Fruit fly (Drosophila melanogaster): ENCODE data around the gene CG43965.

The CG43965 gene

dm6 chr3L:8675545-8676084, 50.0 kb downstream of the CG43965 start, which contains the start of gene hry (continued):
- no peak for TF ChIP-seq h (optimal IDR thresholded peaks at IDR 0.05)
- TF ChIP-seq lov (optimal IDR thresholded peaks at IDR 0.05), result no peak
- TF ChIP-seq lov (GFP tag; IDR thresholded peaks at IDR 0.05), result 0 out of 3 replicates have a peak, but pooled peaks have one; percentile 13
- no peak for TF ChIP-seq luna (GFP tag; optimal IDR thresholded peaks at IDR 0.05)
- TF ChIP-seq H2.0 (GFP tag; IDR thresholded peaks at IDR 0.05), result no peak
- no peak for TF ChIP-seq CG9932 (GFP tag; IDR thresholded peaks at IDR 0.05)
- no peak for TF ChIP-seq slou (GFP tag; optimal IDR thresholded peaks at IDR 0.05)
- TF ChIP-seq CG17568 (GFP tag; optimal IDR thresholded peaks at IDR 0.05), result peak; percentile 48
- peak in 1 of 2 experiments; percentile 40 for TF ChIP-seq Trl (optimal IDR thresholded peaks at IDR 0.05)
- TF ChIP-seq Trl (GFP tag; optimal IDR thresholded peaks at IDR 0.05), result no peak
- peak; percentile 84 for TF ChIP-seq Med (GFP tag)
- TF ChIP-seq CG31441 (GFP tag; IDR thresholded peaks at IDR 0.05), result no peak; the same call in 1 of the 2 replicates
- TF ChIP-seq Dip3 (GFP tag; optimal IDR thresholded peaks at IDR 0.05), result no peak
- TF ChIP-seq CG15601 (tag; optimal IDR thresholded peaks at IDR 0.05), result peak; percentile 61
- peak; percentile 17; the same call in 1 of the 3 replicates for TF ChIP-seq CG17361 (GFP tag; IDR thresholded peaks at IDR 0.05)
- TF ChIP-seq cg (GFP tag; optimal IDR thresholded peaks at IDR 0.05), result peak; percentile 96
- peak; percentile 52; the same call in 1 of the 3 replicates for TF ChIP-seq CG11456 (GFP tag; IDR thresholded peaks at IDR 0.05)
- no peak for TF ChIP-seq CG17186 (GFP tag; optimal IDR thresholded peaks at IDR 0.05)
- TF ChIP-seq CG10321 (GFP tag; IDR thresholded peaks at IDR 0.05), result peak; percentile 20; the same call in 1 of the 2 replicates
- TF ChIP-seq crol (GFP tag; IDR thresholded peaks at IDR 0.05), result peak; percentile 67
- peak; percentile 45 for TF ChIP-seq tup (GFP tag; optimal IDR thresholded peaks at IDR 0.05)
- peak; percentile 51 for TF ChIP-seq CG11723 (GFP tag; optimal IDR thresholded peaks at IDR 0.05)
- TF ChIP-seq CG31365 (tag; optimal IDR thresholded peaks at IDR 0.05), result peak; percentile 1
- TF ChIP-seq CG5245 (GFP tag; optimal IDR thresholded peaks at IDR 0.05), result peak; percentile 92
- TF ChIP-seq CG4854 (GFP tag; optimal IDR thresholded peaks at IDR 0.05), result no peak
- no peak for TF ChIP-seq crp (GFP tag; optimal IDR thresholded peaks at IDR 0.05)
- TF ChIP-seq CG6765 (GFP tag; optimal IDR thresholded peaks at IDR 0.05), result no peak
- TF ChIP-seq p53 (GFP tag; optimal IDR thresholded peaks at IDR 0.05), result no peak
- TF ChIP-seq CG12659 (GFP tag; optimal IDR thresholded peaks at IDR 0.05), result peak; percentile 1
- peak; percentile 46; the same call in 1 of the 4 replicates for TF ChIP-seq Dll (GFP tag; IDR thresholded peaks at IDR 0.05; ENCODE audit: partially characterized antibody)
- TF ChIP-seq Stat92E (GFP tag; optimal IDR thresholded peaks at IDR 0.05), result peak in 1 of 3 experiments; percentile 73
- peak; percentile 49 for TF ChIP-seq CG17385 (GFP tag; optimal IDR thresholded peaks at IDR 0.05)
- no peak for TF ChIP-seq tx (GFP tag; optimal IDR thresholded peaks at IDR 0.05)
- peak; percentile 69 for TF ChIP-seq chm (GFP tag; IDR thresholded peaks at IDR 0.05)
- TF ChIP-seq fd102C (GFP tag; optimal IDR thresholded peaks at IDR 0.05), result peak; percentile 66
- TF ChIP-seq eyg (GFP tag; optimal IDR thresholded peaks at IDR 0.05), result no peak
- peak; percentile 19 for TF ChIP-seq CrebB (tag; optimal IDR thresholded peaks at IDR 0.05)
- TF ChIP-seq wdn (GFP tag; IDR thresholded peaks at IDR 0.05), result no peak
- peak; percentile 11 for TF ChIP-seq CG6683 (GFP tag; optimal IDR thresholded peaks at IDR 0.05)
- peak; percentile 66 for TF ChIP-seq CG2712 (tag; optimal IDR thresholded peaks at IDR 0.05)
- no peak for TF ChIP-seq CTCF (GFP tag; optimal IDR thresholded peaks at IDR 0.05)
- TF ChIP-seq schlank (tag; optimal IDR thresholded peaks at IDR 0.05), result no peak
- TF ChIP-seq CG30020 (tag; optimal IDR thresholded peaks at IDR 0.05), result no peak
- no peak for TF ChIP-seq CG32772 (GFP tag; IDR thresholded peaks at IDR 0.05)
- peak; percentile 94 for TF ChIP-seq CG7372 (GFP tag; IDR thresholded peaks at IDR 0.05)
- TF ChIP-seq CG34422 (GFP tag; IDR thresholded peaks at IDR 0.05), result peak; percentile 55; the same call in 2 of the 3 replicates
- no peak for TF ChIP-seq gcm2 (GFP tag; optimal IDR thresholded peaks at IDR 0.05)
- no peak for TF ChIP-seq gt (GFP tag; IDR thresholded peaks at IDR 0.05)
- TF ChIP-seq mld (GFP tag; IDR thresholded peaks at IDR 0.05; ENCODE audit: partially characterized antibody), result peak; percentile 66; the same call in 1 of the 3 replicates
- TF ChIP-seq twi (tag; optimal IDR thresholded peaks at IDR 0.05), result peak; percentile 56
- TF ChIP-seq CG8924 (tag; optimal IDR thresholded peaks at IDR 0.05), result peak; percentile 44
- TF ChIP-seq CG12942 (GFP tag; optimal IDR thresholded peaks at IDR 0.05), result no peak
